Worm (Caenorhabditis elegans) whole organism, mixed stage, embryonic: Measurements from ENCODE around the gene Y119D3B.21.

Source experiments
- M03D4.4 ChIP-seq: sonication (generic microtip); optimal IDR thresholded peaks from 2 replicates; lab custom pipeline; 2017; ENCODE audit warnings: mild to moderate bottlenecking, missing genetic modification characterization, missing compliant biosample characterization
- bed-3 ChIP-seq: fragments of 200-800 bp; sonication (Bioruptor generic); optimal IDR thresholded peaks from 3 replicates; lab custom pipeline; 2018; ENCODE audit warnings: mild to moderate bottlenecking, missing genetic modification characterization, moderate library complexity, missing compliant biosample characterization
- blmp-1 ChIP-seq: fragments of 150-350 bp; optimal IDR thresholded peaks from 2 replicates; lab custom pipeline; 2014; ENCODE audit warnings: missing biosample characterization, missing genetic modification characterization
- ceh-39 ChIP-seq: fragments of 150-350 bp; optimal IDR thresholded peaks from 2 replicates; lab custom pipeline; 2014; ENCODE audit warnings: missing biosample characterization, missing genetic modification characterization
- ceh-43 ChIP-seq: fragments of 200-800 bp; sonication (Bioruptor generic); optimal IDR thresholded peaks from 2 replicates; lab custom pipeline; 2018; ENCODE audit warnings: mild to moderate bottlenecking, missing genetic modification characterization, moderate library complexity, missing compliant biosample characterization
- ceh-83 ChIP-seq: fragments of 200-800 bp; sonication (Bioruptor generic); optimal IDR thresholded peaks from 2 replicates; lab custom pipeline; 2018; ENCODE audit warnings: mild to moderate bottlenecking, missing genetic modification characterization, missing compliant biosample characterization
- ces-1 ChIP-seq: fragments of 150-350 bp; optimal IDR thresholded peaks from 2 replicates; lab custom pipeline; 2014; ENCODE audit warnings: missing biosample characterization, missing genetic modification reagents, missing genetic modification characterization
- drap-1 ChIP-seq: fragments of 200-800 bp; sonication (Bioruptor generic); optimal IDR thresholded peaks from 3 replicates; lab custom pipeline; 2018; ENCODE audit warnings: mild to moderate bottlenecking, missing genetic modification characterization, missing compliant biosample characterization
- elt-1 ChIP-seq: sonication (generic microtip); optimal IDR thresholded peaks from 2 replicates; lab custom pipeline; 2017; ENCODE audit warnings: missing genetic modification characterization, mild to moderate bottlenecking, missing compliant biosample characterization, antibody characterized with exemption, moderate library complexity, borderline replicate concordance; ENCODE audit not compliant: insufficient read depth
- hlh-1 ChIP-seq: fragments of 150-350 bp; optimal IDR thresholded peaks from 2 replicates; lab custom pipeline; 2014; ENCODE audit warnings: missing biosample characterization, missing genetic modification reagents, missing genetic modification characterization
- lin-13 ChIP-seq: fragments of 150-350 bp; optimal IDR thresholded peaks from 2 replicates; lab custom pipeline; 2014; ENCODE audit warnings: missing biosample characterization, missing genetic modification characterization
- lin-32 ChIP-seq: fragments of 200-800 bp; sonication (Bioruptor generic); optimal IDR thresholded peaks from 2 replicates; lab custom pipeline; 2018; ENCODE audit warnings: mild to moderate bottlenecking, missing genetic modification characterization, missing compliant biosample characterization
- lsy-2 ChIP-seq: fragments of 150-350 bp; optimal IDR thresholded peaks from 2 replicates; lab custom pipeline; 2014; ENCODE audit warnings: missing biosample characterization, missing genetic modification characterization
- mab-5 ChIP-seq: fragments of 150-350 bp; optimal IDR thresholded peaks from 2 replicates; lab custom pipeline; 2014; ENCODE audit warnings: missing biosample characterization, missing genetic modification characterization
- mep-1 ChIP-seq: fragments of 150-350 bp; optimal IDR thresholded peaks from 2 replicates; lab custom pipeline; 2017; ENCODE audit warnings: missing biosample characterization, missing genetic modification reagents, missing genetic modification characterization, inconsistent platforms
- mls-2 ChIP-seq: sonication (generic microtip); optimal IDR thresholded peaks from 2 replicates; lab custom pipeline; 2016; ENCODE audit warnings: mild to moderate bottlenecking, missing genetic modification characterization, moderate library complexity, missing compliant biosample characterization
- nhr-12 ChIP-seq: fragments of 150-350 bp; optimal IDR thresholded peaks from 2 replicates; lab custom pipeline; 2014; ENCODE audit warnings: missing biosample characterization, missing genetic modification characterization
- nhr-2 ChIP-seq: fragments of 150-350 bp; optimal IDR thresholded peaks from 2 replicates; lab custom pipeline; 2014; ENCODE audit warnings: missing biosample characterization, missing genetic modification characterization
- nhr-237 ChIP-seq: fragments of 150-350 bp; optimal IDR thresholded peaks from 2 replicates; lab custom pipeline; 2014; ENCODE audit warnings: missing biosample characterization, missing genetic modification characterization
- nhr-76 ChIP-seq: sonication (generic microtip); optimal IDR thresholded peaks from 2 replicates; lab custom pipeline; 2017; ENCODE audit warnings: missing biosample characterization, missing genetic modification characterization
- pha-4 ChIP-seq: fragments of 150-350 bp; optimal IDR thresholded peaks from 2 replicates; lab custom pipeline; 2018; ENCODE audit warnings: missing biosample characterization, missing genetic modification reagents, missing genetic modification characterization
- sem-2 ChIP-seq: fragments of 200-800 bp; sonication (Bioruptor generic); optimal IDR thresholded peaks from 2 replicates; lab custom pipeline; 2018; ENCODE audit warnings: mild to moderate bottlenecking, missing genetic modification characterization, missing compliant biosample characterization
- snpc-4 ChIP-seq: fragments of 150-350 bp; optimal IDR thresholded peaks from 2 replicates; lab custom pipeline; 2014; ENCODE audit warnings: missing biosample characterization, missing genetic modification characterization
- sptf-1 ChIP-seq: sonication (generic microtip); optimal IDR thresholded peaks from 2 replicates; lab custom pipeline; 2017; ENCODE audit warnings: mild to moderate bottlenecking, missing genetic modification characterization, moderate library complexity, missing compliant biosample characterization
- tbx-8 ChIP-seq: fragments of 200-800 bp; sonication (Bioruptor generic); optimal IDR thresholded peaks from 2 replicates; lab custom pipeline; 2018; ENCODE audit warnings: mild to moderate bottlenecking, missing genetic modification characterization, moderate library complexity, missing compliant biosample characterization
- unc-120 ChIP-seq: sonication (generic microtip); optimal IDR thresholded peaks from 2 replicates; lab custom pipeline; 2017; ENCODE audit warnings: missing genetic modification characterization, missing compliant biosample characterization; ENCODE audit not compliant: poor library complexity, severe bottlenecking
- unc-62 ChIP-seq: fragments of 150-350 bp; optimal IDR thresholded peaks from 2 replicates; lab custom pipeline; 2014; ENCODE audit warnings: missing biosample characterization, missing genetic modification reagents, missing genetic modification characterization
- zip-8 ChIP-seq: fragments of 150-350 bp; optimal IDR thresholded peaks from 2 replicates; lab custom pipeline; 2014; ENCODE audit warnings: missing biosample characterization, missing genetic modification characterization
- ztf-11 ChIP-seq: fragments of 150-350 bp; optimal IDR thresholded peaks from 2 replicates; lab custom pipeline; 2014; ENCODE audit warnings: missing biosample characterization, missing genetic modification characterization

The Y119D3B.21 gene

ce11 chrIII:1181756-1182155 lies 33.0 kb upstream of the Y119D3B.21 start, which contains the start of gene nspg-8:
nspg-8 (plus strand) TSS chrIII:1182056.
- TF ChIP-seq nhr-237 (no peak), elt-1 (tag; lab: Kevin White, UChicago) (no peak), mab-5 (tag; lab: Kevin White, UChicago) (no peak), pha-4 (tag; lab: Kevin White, UChicago) (no peak), lin-32 (GFP tag; lab: Kevin White, UChicago) (no peak), ceh-39 (tag; lab: Kevin White, UChicago) (no peak), sptf-1 (no peak), snpc-4 (tag; lab: Kevin White, UChicago) (no peak), nhr-76 (tag; lab: Kevin White, UChicago) (no peak), ztf-11 (tag; lab: Kevin White, UChicago) (no peak)

DNA sequence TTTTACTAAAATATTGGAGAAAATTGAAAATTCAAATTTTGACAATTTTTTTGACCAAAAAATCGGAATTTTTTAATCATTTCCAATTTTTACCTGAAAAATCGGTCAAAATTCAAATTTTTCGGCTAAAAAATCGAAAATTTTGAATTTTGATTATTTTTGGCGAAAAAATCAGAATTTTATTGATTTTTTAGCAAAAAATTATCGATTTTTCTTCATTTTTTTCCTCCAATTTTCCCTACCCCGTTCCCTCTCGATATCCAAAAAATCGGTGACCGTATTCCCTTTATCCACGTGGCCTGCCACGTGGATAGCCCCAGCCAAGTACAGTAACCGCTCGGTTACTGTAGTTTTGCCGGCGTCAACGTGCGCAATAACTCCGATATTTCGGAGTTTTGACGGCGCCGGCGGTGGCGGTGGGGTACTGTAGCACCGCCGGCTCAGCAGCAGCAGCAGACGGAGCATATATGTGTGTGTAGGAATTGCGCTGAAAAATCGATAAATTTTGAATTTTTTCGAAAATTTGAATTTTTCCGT lies 21.4 kb upstream of the Y119D3B.21 start, which contains the start of gene Y119D3B.14:
Y119D3B.14 (minus strand) TSS at position 487 of the 537 bp plus-strand sequence.
- no peak for TF ChIP-seq lsy-2 (tag; lab: Kevin White, UChicago)
- no peak for TF ChIP-seq drap-1
- TF ChIP-seq blmp-1 (tag; lab: Kevin White, UChicago): no peak
- TF ChIP-seq nhr-2 (tag; lab: Kevin White, UChicago): no peak
- TF ChIP-seq nhr-237: no peak
- TF ChIP-seq unc-62: no peak
- no peak for TF ChIP-seq ceh-39 (tag; lab: Kevin White, UChicago)
- TF ChIP-seq zip-8 (tag; lab: Kevin White, UChicago): no peak

DNA sequence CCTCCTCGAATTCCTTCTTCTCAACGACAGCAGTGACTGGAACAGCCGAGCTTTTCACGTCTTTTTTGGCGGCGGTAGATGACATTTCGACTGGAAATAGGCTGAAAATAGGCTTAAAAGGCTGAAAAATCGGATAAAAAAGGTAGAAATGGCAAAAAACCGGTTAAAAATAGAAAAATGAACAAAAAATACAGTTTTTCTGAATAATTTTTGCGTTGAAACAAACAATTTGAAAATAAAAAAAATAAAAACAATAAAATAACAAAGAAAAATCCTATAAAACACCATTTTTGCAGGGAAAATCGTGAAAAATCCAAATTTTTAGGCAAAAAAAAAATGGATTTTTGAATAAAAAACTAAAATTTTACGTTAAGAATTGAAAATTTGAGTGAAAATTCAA lies 18.6 kb upstream of the Y119D3B.21 start, which contains the start of gene dss-1:
dss-1 (minus strand) TSS at position 101 of the 400 bp plus-strand sequence.
- TF ChIP-seq nhr-12 (no peak), bed-3 (GFP tag; lab: Kevin White, UChicago) (no peak), lin-13 (tag; lab: Kevin White, UChicago) (no peak), ztf-11 (tag; lab: Kevin White, UChicago) (no peak), lin-32 (GFP tag; lab: Kevin White, UChicago) (no peak), lsy-2 (tag; lab: Kevin White, UChicago) (no peak), nhr-76 (tag; lab: Kevin White, UChicago) (no peak), sem-2 (no peak), snpc-4 (tag; lab: Kevin White, UChicago) (no peak), sptf-1 (no peak), drap-1 (no peak), blmp-1 (tag; lab: Kevin White, UChicago) (no peak), tbx-8 (GFP tag; lab: Kevin White, UChicago) (no peak), M03D4.4 (no peak), nhr-2 (tag; lab: Kevin White, UChicago) (no peak), mep-1 (tag; lab: Kevin White, UChicago) (no peak), ceh-43 (GFP tag; lab: Kevin White, UChicago) (no peak), unc-120 (tag; lab: Kevin White, UChicago) (no peak)

DNA sequence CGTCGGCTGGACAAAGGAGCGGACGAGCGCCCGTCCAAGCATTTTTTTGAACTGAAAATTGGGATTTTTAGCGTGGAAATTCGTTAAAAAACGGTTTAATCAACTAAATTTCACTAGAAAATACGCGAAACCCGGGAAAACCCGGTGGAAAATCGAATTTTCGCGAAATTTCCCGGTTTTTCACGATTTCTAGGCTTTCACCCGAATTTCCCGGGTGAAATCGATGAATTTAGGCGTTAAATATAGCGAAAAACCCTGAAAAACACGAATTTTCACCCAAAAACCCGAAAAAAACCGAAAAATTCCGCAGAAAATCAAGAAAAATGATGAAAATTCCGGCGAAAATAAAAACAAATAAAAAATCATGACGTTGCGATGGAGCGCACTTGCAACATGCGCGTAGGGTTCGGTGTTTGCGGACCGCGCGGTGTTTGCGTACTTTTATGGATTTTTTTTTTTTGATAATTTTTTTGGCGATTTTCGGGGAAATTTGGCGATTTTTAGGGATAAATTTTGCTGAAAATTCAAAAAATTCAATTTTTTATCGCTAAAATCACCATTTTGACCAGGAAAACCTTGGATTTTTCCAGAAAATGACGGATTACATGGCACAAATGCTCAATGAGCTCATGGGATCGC lies 12.7 kb upstream of the Y119D3B.21 start, which contains the start of the genes mrpl-45 and Y119D3B.12:
mrpl-45 (minus strand) TSS at position 51 of the 639 bp plus-strand sequence.
Y119D3B.12 (plus strand) TSS at position 589 of the 639 bp plus-strand sequence.
- peak; percentile 26 for TF ChIP-seq nhr-237
- no peak for TF ChIP-seq tbx-8 (GFP tag; lab: Kevin White, UChicago)
- peak; percentile 42 for TF ChIP-seq ceh-39 (tag; lab: Kevin White, UChicago)
- TF ChIP-seq sptf-1: peak; percentile 78
- TF ChIP-seq elt-1 (tag; lab: Kevin White, UChicago): no peak
- TF ChIP-seq lsy-2 (tag; lab: Kevin White, UChicago): peak; percentile 83
- no peak for TF ChIP-seq hlh-1 (tag; lab: Kevin White, UChicago)
- TF ChIP-seq lin-13 (tag; lab: Kevin White, UChicago): peak; percentile 85
- peak; percentile 26 for TF ChIP-seq mls-2 (tag; lab: Kevin White, UChicago)
- TF ChIP-seq drap-1: peak; percentile 2
- peak; percentile 75 for TF ChIP-seq M03D4.4
- TF ChIP-seq pha-4 (tag; lab: Kevin White, UChicago): peak; percentile 64
- peak; percentile 85 for TF ChIP-seq mep-1 (tag; lab: Kevin White, UChicago)
- no peak for TF ChIP-seq ceh-43 (GFP tag; lab: Kevin White, UChicago)
- TF ChIP-seq snpc-4 (tag; lab: Kevin White, UChicago): no peak
- peak; percentile 26 for TF ChIP-seq ceh-83 (GFP tag; lab: Kevin White, UChicago)
- TF ChIP-seq ces-1 (GFP tag; lab: Kevin White, UChicago): peak; percentile 53
- no peak for TF ChIP-seq zip-8 (tag; lab: Kevin White, UChicago)
- peak; percentile 8 for TF ChIP-seq unc-120 (tag; lab: Kevin White, UChicago)
